Worm (Caenorhabditis elegans) whole organism, midembryonic: ENCODE measurements around the gene stdh-1.

ENCODE experiments used
- T22C8.4 ChIP-seq: fragments of 200-800 bp; sonication (Bioruptor generic); IDR thresholded peaks from 2 replicates; pipeline ENCODE4 v1.3.6; 2022; ENCODE audit warnings: missing genetic modification characterization, missing compliant biosample characterization
- cog-1 ChIP-seq: sonication (generic microtip); optimal IDR thresholded peaks from 2 replicates; lab custom pipeline; 2016; ENCODE audit warnings: missing genetic modification characterization, missing compliant biosample characterization
- flt-1 ChIP-seq: fragments of 200-800 bp; sonication (Bioruptor generic); IDR thresholded peaks from 2 replicates; pipeline ENCODE4 v1.3.6; 2022; ENCODE audit warnings: missing genetic modification characterization, missing compliant biosample characterization
- klf-2 ChIP-seq: fragments of 200-800 bp; sonication (Bioruptor generic); conservative IDR thresholded peaks from 2 replicates; pipeline ENCODE4 v1.3.6; 2022; ENCODE audit warnings: missing genetic modification reagents, missing genetic modification characterization, missing compliant biosample characterization
- med-1 ChIP-seq: sonication (generic microtip); optimal IDR thresholded peaks from 2 replicates; lab custom pipeline; 2017; ENCODE audit warnings: missing genetic modification characterization, mild to moderate bottlenecking, missing compliant biosample characterization, antibody characterized with exemption, missing genetic modification reagents; ENCODE audit not compliant: insufficient read depth
- ref-1 ChIP-seq: fragments of 200-800 bp; sonication (Bioruptor generic); conservative IDR thresholded peaks from 2 replicates; pipeline ENCODE4 v1.3.6; 2022; ENCODE audit warnings: missing genetic modification reagents, missing genetic modification characterization, missing compliant biosample characterization
- tab-1 ChIP-seq: fragments of 200-800 bp; sonication (Bioruptor generic); IDR thresholded peaks from 2 replicates; pipeline ENCODE4 v1.3.6; 2022; ENCODE audit warnings: missing genetic modification characterization, missing compliant biosample characterization
- ztf-23 ChIP-seq: fragments of 200-800 bp; sonication (Bioruptor generic); IDR thresholded peaks from 2 replicates; pipeline ENCODE4 v1.3.6; 2022; ENCODE audit warnings: missing genetic modification reagents, missing genetic modification characterization, missing compliant biosample characterization
- ztf-29 ChIP-seq: fragments of 200-800 bp; sonication (Bioruptor generic); IDR thresholded peaks from 2 replicates; pipeline ENCODE4 v1.3.6; 2022; ENCODE audit warnings: missing genetic modification reagents, missing genetic modification characterization, missing compliant biosample characterization

Gene stdh-1

DNA sequence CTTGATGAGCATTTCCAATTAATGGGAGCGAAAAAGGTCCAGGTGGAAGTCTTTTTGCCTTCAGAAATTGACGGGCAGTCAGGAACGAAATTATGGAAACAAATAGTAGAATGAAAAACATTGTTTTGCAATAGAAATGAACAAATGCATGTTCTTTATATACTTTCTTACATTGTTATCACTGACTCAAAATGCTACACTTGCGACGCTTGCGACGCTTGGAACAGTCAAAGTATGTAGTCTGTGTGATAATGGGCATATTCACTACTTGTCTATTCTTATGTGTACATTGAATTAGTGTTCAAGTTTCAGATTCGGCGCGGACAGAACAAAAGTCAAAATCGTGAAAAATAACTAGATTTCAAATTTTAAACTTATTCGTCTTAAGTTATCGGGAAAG lies 7.9 kb upstream of the stdh-1 start, which contains the start of gene cyp-35C1:
cyp-35C1 (minus strand) TSS at position 132 of the 400 bp plus-strand sequence.
- TF ChIP-seq klf-2 (GFP tag; lab: Robert Waterston, UW) (no peak), ztf-23 (no peak), ref-1 (GFP tag; lab: Robert Waterston, UW) (no peak), tab-1 (GFP tag; lab: Robert Waterston, UW) (no peak), med-1 (no peak), cog-1 (no peak), T22C8.4 (GFP tag; lab: Robert Waterston, UW) (no peak), flt-1 (GFP tag; lab: Robert Waterston, UW) (no peak), ztf-29 (no peak)

DNA sequence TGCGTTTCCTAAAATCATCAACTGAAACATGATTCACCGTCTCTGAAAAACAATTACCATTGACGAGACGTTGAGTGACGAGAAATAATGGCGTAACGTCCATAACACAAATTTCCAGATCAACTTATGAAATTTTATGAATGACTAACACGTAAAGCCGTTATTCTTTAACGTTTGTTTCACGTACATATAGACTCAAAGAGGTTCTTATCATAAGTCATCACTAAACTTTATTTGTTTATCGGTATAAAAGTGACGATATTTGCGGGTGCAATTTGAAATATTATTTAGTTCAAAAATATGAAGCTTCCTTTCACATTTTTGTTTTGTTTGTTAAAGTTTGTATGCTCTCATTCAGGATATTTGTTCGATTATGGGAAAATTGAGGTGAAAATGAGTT lies 7.1 kb upstream of the stdh-1 start, which contains the start of gene oac-3:
oac-3 (plus strand) TSS at position 301 of the 400 bp plus-strand sequence.
- TF ChIP-seq klf-2 (GFP tag; lab: Robert Waterston, UW) (no peak), ztf-23 (no peak), tab-1 (GFP tag; lab: Robert Waterston, UW) (no peak), flt-1 (GFP tag; lab: Robert Waterston, UW) (no peak), cog-1 (no peak), T22C8.4 (GFP tag; lab: Robert Waterston, UW) (no peak), ref-1 (GFP tag; lab: Robert Waterston, UW) (no peak), med-1 (no peak), ztf-29 (no peak)

DNA sequence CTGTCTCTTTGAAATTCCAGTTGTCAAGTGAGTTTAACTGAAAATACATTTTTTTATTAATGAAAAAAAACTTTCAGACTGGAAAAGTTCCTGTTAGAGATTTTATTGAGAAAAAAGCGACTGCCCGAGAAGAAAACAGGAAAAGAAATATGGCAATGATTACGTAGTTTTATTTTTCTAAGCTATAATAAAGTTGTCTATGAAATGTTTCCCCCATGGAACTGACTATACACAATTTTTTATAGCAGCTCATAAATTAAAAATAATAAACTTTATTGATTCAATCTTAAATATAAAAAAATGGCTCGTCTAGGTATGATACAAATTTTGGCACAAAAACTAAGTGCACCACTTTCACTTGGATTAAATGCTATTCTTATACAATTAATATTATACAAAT lies 3.8 kb upstream of the stdh-1 start, which contains the start of gene C06B3.1:
C06B3.1 (plus strand) TSS at position 301 of the 400 bp plus-strand sequence.
- no peak for TF ChIP-seq tab-1 (GFP tag; lab: Robert Waterston, UW)
- no peak for TF ChIP-seq klf-2 (GFP tag; lab: Robert Waterston, UW)
- no peak for TF ChIP-seq T22C8.4 (GFP tag; lab: Robert Waterston, UW)
- no peak for TF ChIP-seq ref-1 (GFP tag; lab: Robert Waterston, UW)
- no peak for TF ChIP-seq flt-1 (GFP tag; lab: Robert Waterston, UW)
- TF ChIP-seq ztf-29, result no peak
- TF ChIP-seq ztf-23, result no peak
- TF ChIP-seq med-1, result no peak
- TF ChIP-seq cog-1, result no peak

DNA sequence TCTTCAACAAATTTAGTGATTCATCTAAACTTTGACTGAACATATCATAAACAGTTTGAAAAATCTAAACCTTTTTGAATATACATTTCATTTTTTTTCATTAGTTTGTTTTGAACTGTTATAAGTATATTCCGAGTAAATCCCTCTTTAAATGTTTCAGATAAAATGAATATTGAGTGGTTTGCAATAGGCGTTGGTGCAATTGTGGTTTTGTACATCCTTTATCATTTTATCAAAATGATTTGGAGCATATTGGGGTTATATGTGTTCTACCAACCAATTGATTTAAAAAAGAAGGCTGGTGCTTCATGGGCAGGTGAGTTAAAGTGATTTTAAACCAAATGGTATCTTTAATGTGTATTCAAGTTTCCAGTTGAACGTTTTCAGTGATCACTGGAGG lies 1.8 kb upstream of the stdh-1 start, which contains the start of gene stdh-3:
stdh-3 (plus strand) TSS at position 166 of the 400 bp plus-strand sequence.
- TF ChIP-seq flt-1 (GFP tag; lab: Robert Waterston, UW) (no peak), klf-2 (GFP tag; lab: Robert Waterston, UW) (no peak)

DNA sequence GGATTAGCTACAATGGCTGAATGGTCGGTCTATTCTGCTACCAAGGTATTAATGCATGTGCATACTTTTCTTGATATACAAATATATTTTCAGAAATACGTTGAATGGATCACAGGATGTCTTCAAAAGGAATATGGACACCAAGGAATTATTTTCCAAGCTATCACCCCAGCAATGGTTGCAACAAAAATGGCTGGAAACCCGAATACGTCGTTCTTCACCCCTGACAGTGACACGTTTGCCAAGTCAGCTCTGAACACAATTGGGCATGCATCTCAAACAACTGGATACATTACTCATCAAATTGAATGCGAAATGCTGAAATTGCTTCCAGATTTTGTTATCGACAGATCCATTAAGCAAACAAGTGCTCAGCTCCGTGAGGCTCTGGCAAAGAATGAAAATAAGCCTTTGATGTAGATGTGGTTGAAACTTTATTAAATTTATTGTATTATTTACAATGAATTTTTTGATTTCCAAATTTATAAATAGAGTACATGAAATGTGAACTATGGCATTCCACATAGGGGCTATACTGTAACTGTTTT lies 1.3 kb downstream of the stdh-1 start:
- TF ChIP-seq ref-1 (GFP tag; lab: Robert Waterston, UW) (no peak), ztf-23 (no peak), T22C8.4 (GFP tag; lab: Robert Waterston, UW) (no peak), med-1 (no peak), tab-1 (GFP tag; lab: Robert Waterston, UW) (no peak), flt-1 (GFP tag; lab: Robert Waterston, UW) (no peak), klf-2 (GFP tag; lab: Robert Waterston, UW) (no peak), cog-1 (no peak), ztf-29 (no peak)

DNA sequence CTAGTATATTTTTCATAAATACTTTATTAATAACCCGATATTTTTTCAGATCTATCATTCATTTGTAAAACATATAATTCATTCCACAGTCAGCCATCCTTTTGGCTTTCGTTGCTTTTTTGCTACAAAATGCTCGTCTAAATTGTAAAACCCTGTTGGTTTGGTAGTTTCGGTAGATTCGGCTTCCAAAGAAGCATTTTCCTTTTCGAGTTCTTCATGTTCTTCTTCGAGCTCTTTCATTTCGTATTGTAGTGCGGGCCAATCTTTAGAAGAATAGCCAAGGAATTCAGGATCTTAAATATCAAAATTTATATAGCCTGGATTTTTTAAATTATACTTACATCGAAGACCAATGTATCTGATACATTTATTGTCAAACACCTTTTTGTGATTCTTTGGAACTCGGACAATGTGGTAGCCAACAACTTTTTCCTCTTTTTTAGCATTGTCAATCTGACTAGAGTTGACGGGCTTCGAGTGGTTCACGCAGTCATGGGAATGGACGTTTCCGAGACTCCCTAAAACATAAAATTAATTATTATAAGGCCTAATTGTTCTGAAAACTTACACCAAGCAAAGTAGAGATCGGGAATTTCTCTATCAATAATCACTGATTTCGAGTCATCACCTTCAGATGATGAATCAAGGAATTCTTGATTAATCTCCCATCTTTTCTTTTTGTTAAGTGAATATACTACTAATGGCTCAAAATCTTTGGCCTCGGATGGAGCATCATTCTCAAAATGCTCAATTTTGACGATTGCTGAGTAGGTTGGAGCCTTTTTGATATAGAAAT lies 2.0 kb downstream of the stdh-1 start:
- TF ChIP-seq ref-1 (GFP tag; lab: Robert Waterston, UW) (no peak), flt-1 (GFP tag; lab: Robert Waterston, UW) (no peak), ztf-23 (no peak), cog-1 (no peak), med-1 (no peak), ztf-29 (no peak), tab-1 (GFP tag; lab: Robert Waterston, UW) (no peak), T22C8.4 (GFP tag; lab: Robert Waterston, UW) (no peak), klf-2 (GFP tag; lab: Robert Waterston, UW) (no peak)

DNA sequence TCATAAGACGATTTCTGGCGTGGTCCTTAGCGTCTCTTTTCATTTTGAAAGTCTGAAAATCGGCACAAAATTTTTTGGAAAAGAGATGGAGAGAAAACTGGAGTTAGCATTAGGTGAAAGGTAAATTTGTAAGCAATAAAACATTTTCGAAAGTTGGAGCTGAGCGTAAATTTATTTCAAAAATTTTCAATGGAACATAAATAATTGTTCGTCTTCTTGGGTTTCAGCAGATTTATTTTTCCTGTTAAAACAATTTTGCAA lies 2.6 kb downstream of the stdh-1 start, which contains the start of gene C06B3.6:
C06B3.6 (minus strand) TSS at position 52 of the 261 bp plus-strand sequence.
- TF ChIP-seq T22C8.4 (GFP tag; lab: Robert Waterston, UW) (no peak), klf-2 (GFP tag; lab: Robert Waterston, UW) (no peak), ztf-29 (no peak), tab-1 (GFP tag; lab: Robert Waterston, UW) (no peak), cog-1 (no peak), ztf-23 (no peak), med-1 (no peak), ref-1 (GFP tag; lab: Robert Waterston, UW) (no peak), flt-1 (GFP tag; lab: Robert Waterston, UW) (no peak)

DNA sequence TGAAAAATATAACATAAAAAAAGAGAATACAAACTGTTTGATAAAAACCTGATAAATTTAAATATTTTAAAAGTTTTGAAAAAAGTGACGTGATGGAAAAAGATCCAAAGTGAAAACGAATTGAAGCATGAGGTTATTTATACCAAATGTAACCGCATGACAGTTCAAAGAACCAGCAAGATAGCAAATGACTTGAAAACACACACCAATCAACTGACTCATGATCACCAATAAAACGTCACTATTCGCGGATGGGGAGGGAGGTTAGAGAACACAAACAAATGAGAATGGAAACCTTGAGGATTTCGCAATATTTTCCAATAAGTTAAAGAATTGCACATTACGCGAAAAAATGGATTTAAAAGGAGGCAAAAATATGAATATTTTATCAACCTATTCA lies 3.1 kb downstream of the stdh-1 start, which contains the start of gene C06B3.7:
C06B3.7 (plus strand) TSS at position 287 of the 400 bp plus-strand sequence.
- no peak for TF ChIP-seq cog-1
- no peak for TF ChIP-seq ref-1 (GFP tag; lab: Robert Waterston, UW)
- TF ChIP-seq T22C8.4 (GFP tag; lab: Robert Waterston, UW), result no peak
- no peak for TF ChIP-seq ztf-29
- no peak for TF ChIP-seq klf-2 (GFP tag; lab: Robert Waterston, UW)
- no peak for TF ChIP-seq tab-1 (GFP tag; lab: Robert Waterston, UW)
- TF ChIP-seq ztf-23, result no peak
- no peak for TF ChIP-seq med-1
- no peak for TF ChIP-seq flt-1 (GFP tag; lab: Robert Waterston, UW)

DNA sequence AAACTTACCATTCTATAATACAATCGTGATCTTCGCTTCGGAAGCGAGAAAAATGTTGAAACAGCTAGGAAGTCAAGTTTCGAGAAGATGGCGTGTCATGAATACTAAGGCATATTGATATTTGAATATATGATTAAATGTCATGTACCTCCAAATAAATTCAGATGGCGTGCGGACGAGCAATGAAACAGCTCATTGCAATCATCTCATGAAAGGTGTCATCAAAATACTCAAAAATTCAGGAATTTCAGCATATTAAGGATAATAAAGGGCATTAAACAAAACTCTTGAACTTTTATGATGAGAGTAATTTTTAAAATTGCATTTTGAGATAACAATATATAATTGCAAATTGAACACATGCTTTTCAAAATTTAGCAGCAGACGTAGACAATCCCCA lies 9.1 kb downstream of the stdh-1 start, which contains the start of gene gcy-32:
gcy-32 (minus strand) TSS at position 101 of the 400 bp plus-strand sequence.
- TF ChIP-seq tab-1 (GFP tag; lab: Robert Waterston, UW), result no peak
- no peak for TF ChIP-seq ztf-29
- no peak for TF ChIP-seq cog-1
- no peak for TF ChIP-seq klf-2 (GFP tag; lab: Robert Waterston, UW)

DNA sequence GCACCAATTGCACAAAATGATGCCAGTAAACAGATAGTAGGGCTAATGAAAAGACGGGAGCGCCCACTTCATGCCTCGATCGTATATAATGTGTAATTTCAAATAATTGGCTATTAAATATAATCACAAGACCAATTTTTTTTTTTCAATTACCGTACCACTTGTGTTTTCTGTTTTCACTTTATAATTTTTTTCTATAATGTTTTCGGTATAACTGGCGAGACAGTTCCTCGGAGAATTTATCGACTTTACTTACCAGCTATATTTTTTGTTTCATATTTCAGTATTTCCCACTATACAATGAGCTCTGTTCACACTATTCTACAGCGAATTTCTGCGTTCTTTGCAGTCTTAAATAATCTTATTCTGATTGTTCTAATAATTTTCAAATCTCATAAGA lies 9.9 kb downstream of the stdh-1 start, which contains the start of gene str-252:
str-252 (plus strand) TSS at position 301 of the 400 bp plus-strand sequence.
- TF ChIP-seq ref-1 (GFP tag; lab: Robert Waterston, UW) (no peak), cog-1 (no peak), klf-2 (GFP tag; lab: Robert Waterston, UW) (no peak), med-1 (no peak), ztf-29 (no peak), flt-1 (GFP tag; lab: Robert Waterston, UW) (no peak), T22C8.4 (GFP tag; lab: Robert Waterston, UW) (no peak), ztf-23 (no peak), tab-1 (GFP tag; lab: Robert Waterston, UW) (no peak)
